Worm (Caenorhabditis elegans): ENCODE measurements around the gene Y52E8A.6.

DNA sequence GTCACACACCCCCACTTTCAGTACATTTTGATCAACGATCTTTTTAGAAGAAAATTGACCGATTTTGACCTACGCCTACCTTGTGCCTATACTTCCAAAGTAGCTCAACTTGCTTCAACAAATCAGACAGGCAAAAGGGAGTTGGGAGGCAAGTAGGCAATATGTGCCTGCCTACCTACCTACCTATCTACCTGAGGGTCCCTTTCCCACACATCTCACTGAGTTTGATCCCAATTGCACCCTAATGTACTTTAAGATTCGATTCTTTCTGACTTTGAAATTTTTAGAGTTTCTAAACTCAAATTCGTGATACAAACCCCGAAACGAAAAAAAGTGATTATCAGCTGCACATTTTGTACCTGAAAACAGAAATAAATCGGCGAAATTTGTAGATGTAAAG is 52.1 kb downstream of the Y52E8A.6 start:
- no peak for TF ChIP-seq ama-1 (optimal IDR thresholded peaks at IDR 0.05)
- TF ChIP-seq nhr-237 (tag; optimal IDR thresholded peaks at IDR 0.05) = no peak
- TF ChIP-seq jun-1 (tag; optimal IDR thresholded peaks at IDR 0.05) = no peak
- TF ChIP-seq snpc-4 (tag; optimal IDR thresholded peaks at IDR 0.05) = no peak
- no peak for TF ChIP-seq pha-4 (GFP tag; IDR thresholded peaks at IDR 0.05)
- no peak for TF ChIP-seq pha-4 (tag; optimal IDR thresholded peaks at IDR 0.05)
- no peak for TF ChIP-seq ceh-20 (GFP tag; IDR thresholded peaks at IDR 0.05)
- no peak for TF ChIP-seq lin-15B (tag; optimal IDR thresholded peaks at IDR 0.05)
- no peak for TF ChIP-seq egl-27 (tag; optimal IDR thresholded peaks at IDR 0.05)
- no peak for TF ChIP-seq unc-39 (tag; optimal IDR thresholded peaks at IDR 0.05)
- TF ChIP-seq fkh-10 (GFP tag; optimal IDR thresholded peaks at IDR 0.05) = no peak

Measured in whole organism, L4 larva.